Worm (Caenorhabditis elegans) whole organism, L4/young adult: Measurements from ENCODE around the gene F57A10.4.
"Not testable (repeated sequence)": the region's sequence is repeated elsewhere in the genome, so short reads cannot be mapped to it uniquely, and the experiment has no call there.

Experiments
- W03F9.2 ChIP-seq: fragments of 150-350 bp; optimal IDR thresholded peaks from 2 replicates; lab custom pipeline; 2014; ENCODE audit warnings: missing biosample characterization, missing genetic modification characterization
- dao-5 ChIP-seq: sonication (generic microtip); optimal IDR thresholded peaks from 2 replicates; lab custom pipeline; 2016; ENCODE audit warnings: missing genotype, missing genetic modification characterization, moderate library complexity, missing compliant biosample characterization
- him-1 ChIP-seq: sonication (generic microtip); optimal IDR thresholded peaks from 2 replicates; lab custom pipeline; 2016; ENCODE audit warnings: missing genotype, missing genetic modification reagents, missing genetic modification characterization, missing compliant biosample characterization

The F57A10.4 gene

ce11 chrV:15792409-15792808, 23.2 kb downstream of the F57A10.4 start, which contains the start of gene T26E4.4:
T26E4.4 (minus strand) TSS chrV:15792509.
- no peak for TF ChIP-seq W03F9.2 (tag; lab: Kevin White, UChicago)
- no peak for TF ChIP-seq him-1 (tag; lab: Kevin White, UChicago)
- no peak for TF ChIP-seq dao-5 (tag; lab: Kevin White, UChicago)

- TF ChIP-seq him-1 (tag; lab: Kevin White, UChicago) = no peak
- no peak for TF ChIP-seq dao-5 (tag; lab: Kevin White, UChicago)
- no peak for TF ChIP-seq W03F9.2 (tag; lab: Kevin White, UChicago)
Observed at ce11 chrV:15793270-15793669, 24.0 kb downstream of the F57A10.4 start, which contains the start of gene T26E4.7. T26E4.7 (plus strand) TSS chrV:15793570.

- TF ChIP-seq him-1 (tag; lab: Kevin White, UChicago) (no peak), dao-5 (tag; lab: Kevin White, UChicago) (no peak), W03F9.2 (tag; lab: Kevin White, UChicago) (no peak)
Observed at ce11 chrV:15796087-15796486, 26.8 kb downstream of the F57A10.4 start, which contains the start of gene nhr-223. nhr-223 (plus strand) TSS chrV:15796387.

DNA sequence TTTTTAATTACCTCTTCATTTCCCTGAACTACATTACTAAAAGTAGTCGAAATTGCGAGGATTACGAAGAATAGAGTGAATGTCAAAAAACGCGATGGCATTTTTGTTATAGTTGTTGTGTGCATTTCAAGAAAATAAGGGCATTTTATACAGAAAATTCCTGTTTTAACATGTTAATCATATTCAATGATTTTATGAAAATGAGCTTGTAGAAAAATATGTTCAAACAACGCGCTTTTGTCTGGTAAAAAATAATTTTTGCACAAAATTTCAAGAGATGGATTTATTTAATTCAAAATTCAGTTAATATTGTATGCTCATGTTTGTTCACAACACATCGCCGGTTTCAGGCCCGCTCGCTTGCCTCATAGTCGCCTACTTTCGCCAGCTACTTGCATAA, 28.9 kb downstream of the F57A10.4 start, which contains the start of gene T26E4.10:
Gene T26E4.10 (minus strand): TSS at position 101 of the 400 bp plus-strand sequence.
- TF ChIP-seq him-1 (tag; lab: Kevin White, UChicago) = no peak
- no peak for TF ChIP-seq dao-5 (tag; lab: Kevin White, UChicago)
- no peak for TF ChIP-seq W03F9.2 (tag; lab: Kevin White, UChicago)

ce11 chrV:15802623-15803022, 33.4 kb downstream of the F57A10.4 start, which contains the start of gene T26E4.9:
T26E4.9 (minus strand) TSS chrV:15802723.
- TF ChIP-seq dao-5, W03F9.2, him-1 (tag; lab: Kevin White, UChicago): not testable (repeated sequence)

ce11 chrV:15803079-15803478, 33.8 kb downstream of the F57A10.4 start, which contains the start of gene srd-27:
srd-27 (plus strand) TSS chrV:15803379.
- TF ChIP-seq W03F9.2, dao-5, him-1 (tag; lab: Kevin White, UChicago): not testable (repeated sequence)

DNA sequence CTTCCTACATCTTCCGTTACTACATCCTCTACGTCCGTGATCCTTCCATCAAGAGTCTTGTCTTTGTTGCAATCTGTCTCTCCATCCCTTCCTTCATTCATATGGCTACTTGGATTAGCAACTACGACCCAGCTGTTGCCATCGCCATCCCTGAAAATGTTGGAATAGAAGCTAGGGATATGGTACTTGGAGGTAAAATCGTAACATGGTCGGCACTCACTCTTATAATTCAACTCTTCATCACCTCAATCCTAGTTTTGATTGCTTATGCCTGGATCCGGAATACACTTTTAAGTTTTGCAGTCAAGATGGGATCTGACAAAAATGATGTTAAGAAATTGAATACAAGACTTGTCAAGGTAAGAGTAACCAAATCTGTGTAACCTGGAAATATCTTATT, 34.5 kb downstream of the F57A10.4 start, which contains the start of gene T26E4.18:
Gene T26E4.18 (minus strand): TSS at position 101 of the 400 bp plus-strand sequence.
- not testable (repeated sequence) for TF ChIP-seq dao-5, him-1, W03F9.2 (tag; lab: Kevin White, UChicago)

- TF ChIP-seq dao-5, W03F9.2, him-1 (tag; lab: Kevin White, UChicago): not testable (repeated sequence)
Observed at ce11 chrV:15807420-15807819, 38.2 kb downstream of the F57A10.4 start, which contains the start of gene srsx-38. srsx-38 (minus strand) TSS chrV:15807520.

DNA sequence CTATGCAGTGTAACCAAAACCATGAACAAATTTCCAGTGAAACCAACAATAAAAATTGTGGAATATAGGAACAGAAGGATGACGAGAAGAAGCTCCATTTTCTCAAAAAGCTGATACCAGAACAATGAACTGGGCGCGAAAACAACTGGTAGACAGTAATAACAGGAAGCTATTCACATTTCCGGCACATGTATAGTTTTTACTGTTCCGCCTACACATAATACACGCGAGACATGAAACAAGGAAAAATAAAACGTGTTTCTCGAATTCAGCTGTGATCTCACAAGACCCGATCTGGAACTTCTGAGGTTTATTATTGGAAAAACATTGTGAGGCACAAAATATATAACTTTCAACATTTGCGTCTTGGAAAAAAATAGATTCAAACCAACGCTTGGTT, 40.3 kb downstream of the F57A10.4 start, which contains the start of gene srsx-36:
Gene srsx-36 (minus strand): TSS at position 101 of the 400 bp plus-strand sequence.
- no peak for TF ChIP-seq dao-5 (tag; lab: Kevin White, UChicago)
- TF ChIP-seq him-1 (tag; lab: Kevin White, UChicago) = no peak
- TF ChIP-seq W03F9.2 (tag; lab: Kevin White, UChicago) = no peak

ce11 chrV:15810446-15810845, 41.2 kb downstream of the F57A10.4 start, which contains the start of gene F54B8.1:
F54B8.1 (plus strand) TSS chrV:15810746.
- no peak for TF ChIP-seq W03F9.2 (tag; lab: Kevin White, UChicago)
- no peak for TF ChIP-seq him-1 (tag; lab: Kevin White, UChicago)
- TF ChIP-seq dao-5 (tag; lab: Kevin White, UChicago) = no peak

- not testable (repeated sequence) for TF ChIP-seq him-1, W03F9.2, dao-5 (tag; lab: Kevin White, UChicago)
Observed at ce11 chrV:15811982-15812381, 42.7 kb downstream of the F57A10.4 start, which contains the start of gene nhr-282. nhr-282 (plus strand) TSS chrV:15812282.

ce11 chrV:15815962-15816432, 46.8 kb downstream of the F57A10.4 start, which contains the start of the genes fbxa-69 and F54B8.4:
fbxa-69 (minus strand) TSS chrV:15815971.
F54B8.4 (plus strand) TSS chrV:15816382.
- TF ChIP-seq him-1 (tag; lab: Kevin White, UChicago) (no peak), W03F9.2 (tag; lab: Kevin White, UChicago) (no peak), dao-5 (tag; lab: Kevin White, UChicago) (no peak)

DNA sequence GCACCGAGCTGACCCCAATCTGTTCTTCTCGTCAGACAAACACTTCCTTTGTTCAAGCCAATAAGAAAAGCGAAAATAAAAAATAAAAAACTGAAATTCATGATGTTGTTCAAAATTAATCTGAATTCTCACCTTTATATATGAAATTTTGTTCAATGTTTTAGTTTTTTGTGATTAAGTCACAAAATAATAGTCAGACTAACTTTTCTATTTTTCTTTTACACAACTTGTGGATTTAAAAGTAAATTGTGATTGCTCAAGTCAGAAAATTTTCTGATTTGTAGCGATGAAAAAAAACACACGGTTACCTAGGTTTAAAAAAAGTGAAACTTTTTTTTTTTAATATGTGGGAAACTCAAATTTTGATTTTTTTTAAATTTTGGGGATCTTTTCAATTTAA, 48.5 kb downstream of the F57A10.4 start, which contains the start of gene abf-3:
Gene abf-3 (minus strand): TSS at position 101 of the 400 bp plus-strand sequence.
- no peak for TF ChIP-seq dao-5 (tag; lab: Kevin White, UChicago)
- TF ChIP-seq him-1 (tag; lab: Kevin White, UChicago) = no peak
- no peak for TF ChIP-seq W03F9.2 (tag; lab: Kevin White, UChicago)
